Fruit fly (Drosophila melanogaster): ENCODE results near the gene CG13055.
A peak's percentile ranks its signal among the peaks of the same experiment; 100 is the strongest.

Gene CG13055

DNA sequence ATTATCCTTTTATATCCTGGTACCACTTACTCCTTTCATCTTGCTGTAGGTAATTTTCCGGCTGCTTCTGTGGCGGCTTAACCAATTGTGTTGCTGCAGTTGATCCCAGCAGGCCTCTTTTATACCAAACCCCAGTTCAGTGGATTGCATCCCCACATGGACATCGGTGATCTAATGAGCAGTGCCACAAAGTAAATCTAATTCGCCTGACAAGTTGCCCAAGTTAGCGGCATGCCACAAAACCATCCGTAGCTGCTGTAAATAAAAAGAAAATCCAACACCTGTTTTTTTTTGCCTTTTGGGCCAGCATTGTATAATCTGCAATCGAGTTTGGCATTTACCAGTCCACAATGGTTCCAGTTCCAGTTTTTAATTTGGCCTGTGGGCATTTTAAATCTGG, 27.0 kb upstream of the CG13055 start, which contains the start of gene CG13050:
Gene CG13050, minus strand, starts transcription at position 101 of the 400 bp plus-strand sequence.
- TF ChIP-seq psq (optimal IDR thresholded peaks at IDR 0.05) (no peak), usp (GFP tag; optimal IDR thresholded peaks at IDR 0.05) (no peak), Dll (optimal IDR thresholded peaks at IDR 0.05) (no peak), CG8478 (optimal IDR thresholded peaks at IDR 0.05) (no peak), pan (optimal IDR thresholded peaks at IDR 0.05) (no peak), EcR (GFP tag; optimal IDR thresholded peaks at IDR 0.05) (no peak)

- TF ChIP-seq usp (GFP tag; optimal IDR thresholded peaks at IDR 0.05) (no peak), Dll (optimal IDR thresholded peaks at IDR 0.05) (no peak), CG8478 (optimal IDR thresholded peaks at IDR 0.05) (no peak), pan (optimal IDR thresholded peaks at IDR 0.05) (no peak), psq (optimal IDR thresholded peaks at IDR 0.05) (no peak), EcR (GFP tag; optimal IDR thresholded peaks at IDR 0.05) (no peak)
These were observed 25.0 kb upstream of the CG13055 start, which contains the start of gene CG13065 for dm6 chr3L:16277135-16277534. TSS of gene CG13065 (plus strand) at chr3L:16277435.

- TF ChIP-seq usp (GFP tag; optimal IDR thresholded peaks at IDR 0.05), result no peak
- no peak for TF ChIP-seq CG8478 (optimal IDR thresholded peaks at IDR 0.05)
- TF ChIP-seq EcR (GFP tag; optimal IDR thresholded peaks at IDR 0.05), result peak in 1 of 2 experiments; percentile 71
These were observed 23.3 kb upstream of the CG13055 start for dm6 chr3L:16275391-16276017.

dm6 chr3L:16272338-16272959, 20.3 kb upstream of the CG13055 start, which contains the start of gene CG13066:
TSS of gene CG13066 (plus strand) at chr3L:16272909.
- no peak for TF ChIP-seq psq (optimal IDR thresholded peaks at IDR 0.05)
- TF ChIP-seq usp (GFP tag; optimal IDR thresholded peaks at IDR 0.05), result no peak
- TF ChIP-seq EcR (GFP tag; optimal IDR thresholded peaks at IDR 0.05), result no peak
- no peak for TF ChIP-seq Dll (optimal IDR thresholded peaks at IDR 0.05)
- no peak for TF ChIP-seq pan (optimal IDR thresholded peaks at IDR 0.05)
- TF ChIP-seq CG8478 (optimal IDR thresholded peaks at IDR 0.05), result no peak

DNA sequence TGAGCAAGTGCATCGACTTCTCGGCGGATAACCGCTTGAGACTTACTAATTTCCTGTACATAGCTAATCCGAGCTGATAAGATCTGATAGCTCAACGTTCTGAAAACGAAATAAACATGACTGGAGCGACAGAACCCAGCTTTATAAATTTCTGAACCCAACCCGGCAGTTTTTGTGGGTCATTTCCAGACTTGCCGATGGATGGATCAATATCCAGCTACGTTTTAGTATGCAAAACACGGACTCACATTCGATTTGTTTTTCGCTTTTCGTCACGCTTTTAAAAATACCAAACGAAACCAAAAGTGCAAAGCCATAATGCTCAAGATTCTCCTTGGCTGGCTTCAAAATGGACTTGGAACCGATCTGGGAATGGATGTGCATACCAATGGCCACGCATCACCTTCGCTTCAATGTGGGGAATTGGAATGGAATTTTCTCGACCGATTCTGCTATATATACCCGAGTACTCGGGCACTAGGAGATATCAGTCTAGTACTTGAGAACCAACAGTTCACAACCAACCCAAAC, 18.7 kb upstream of the CG13055 start, which contains the start of the genes CG34248 and CG13067:
Gene CG34248, minus strand, starts transcription at position 101 of the 531 bp plus-strand sequence.
Gene CG13067, plus strand, starts transcription at position 481 of the 531 bp plus-strand sequence.
- TF ChIP-seq psq (optimal IDR thresholded peaks at IDR 0.05), result no peak

DNA sequence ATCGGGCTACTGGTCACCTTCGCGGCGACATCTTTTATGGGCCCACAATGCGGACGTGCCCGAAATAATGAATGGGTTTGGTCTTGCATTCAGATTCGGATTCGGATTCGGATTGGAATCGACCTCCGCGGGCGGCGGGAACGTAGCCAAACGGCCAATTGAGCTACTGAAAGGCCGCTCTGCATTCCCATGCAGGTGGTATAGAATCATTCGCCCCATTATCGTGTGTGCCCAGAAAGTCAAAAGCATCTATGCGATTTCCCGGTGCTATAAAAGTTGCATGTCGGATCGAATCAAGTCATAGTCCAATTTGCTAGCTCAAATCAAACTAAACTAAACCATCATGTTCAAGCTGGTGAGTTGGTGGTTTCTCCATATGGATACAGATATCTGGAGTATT, 16.9 kb upstream of the CG13055 start, which contains the start of gene CG13068:
Gene CG13068, plus strand, starts transcription at position 301 of the 400 bp plus-strand sequence.
- TF ChIP-seq psq (optimal IDR thresholded peaks at IDR 0.05), result no peak
- TF ChIP-seq usp (GFP tag; optimal IDR thresholded peaks at IDR 0.05), result no peak
- TF ChIP-seq CG8478 (optimal IDR thresholded peaks at IDR 0.05), result no peak
- TF ChIP-seq Dll (optimal IDR thresholded peaks at IDR 0.05), result no peak
- no peak for TF ChIP-seq pan (optimal IDR thresholded peaks at IDR 0.05)
- no peak for TF ChIP-seq EcR (GFP tag; optimal IDR thresholded peaks at IDR 0.05)

DNA sequence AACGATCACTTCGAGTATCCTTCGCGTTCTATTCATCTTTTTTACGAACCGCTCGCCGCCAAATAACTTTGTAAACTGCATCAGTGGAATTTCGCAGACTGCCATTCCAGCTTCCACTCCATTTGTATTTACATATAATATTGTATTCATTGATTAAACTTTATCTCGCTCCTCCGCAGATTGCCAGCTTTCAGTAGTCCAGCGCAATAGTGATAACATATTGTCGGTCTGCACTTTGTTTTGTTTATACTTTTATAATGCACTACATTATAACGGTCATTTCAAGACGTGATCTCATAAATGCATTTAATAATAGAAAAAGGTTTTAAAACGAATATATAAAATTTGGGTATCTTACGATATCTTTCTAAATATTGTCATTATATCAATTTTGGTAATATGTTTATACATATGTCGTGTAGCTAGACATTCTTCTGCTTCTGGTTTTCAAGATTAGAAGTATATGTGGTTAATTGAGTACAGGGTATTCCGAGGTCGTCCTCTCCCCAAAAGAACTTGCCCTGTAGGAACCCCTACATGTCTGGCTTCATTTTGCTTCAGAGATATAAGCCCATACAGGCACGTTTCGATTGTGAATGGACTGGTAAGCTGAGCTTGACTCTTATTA, 16.1 kb upstream of the CG13055 start, which contains the start of gene CG4950:
Gene CG4950, minus strand, starts transcription at position 51 of the 628 bp plus-strand sequence.
- TF ChIP-seq psq (optimal IDR thresholded peaks at IDR 0.05) (no peak), EcR (GFP tag; optimal IDR thresholded peaks at IDR 0.05) (no peak), usp (GFP tag; optimal IDR thresholded peaks at IDR 0.05) (no peak), CG8478 (optimal IDR thresholded peaks at IDR 0.05) (no peak), pan (optimal IDR thresholded peaks at IDR 0.05) (no peak), Dll (optimal IDR thresholded peaks at IDR 0.05) (no peak)

- TF ChIP-seq pan (optimal IDR thresholded peaks at IDR 0.05) (no peak), CG8478 (optimal IDR thresholded peaks at IDR 0.05) (no peak), EcR (GFP tag; optimal IDR thresholded peaks at IDR 0.05) (no peak), psq (optimal IDR thresholded peaks at IDR 0.05) (no peak), Dll (optimal IDR thresholded peaks at IDR 0.05) (no peak), usp (GFP tag; optimal IDR thresholded peaks at IDR 0.05) (no peak)
These were observed 12.8 kb upstream of the CG13055 start, which contains the start of the genes CG13051 and CG13069 for dm6 chr3L:16265000-16265399. TSS of gene CG13051 (minus strand) at chr3L:16265100. TSS of gene CG13069 (plus strand) at chr3L:16265385.

- TF ChIP-seq psq (optimal IDR thresholded peaks at IDR 0.05) (no peak), Dll (optimal IDR thresholded peaks at IDR 0.05) (no peak), pan (optimal IDR thresholded peaks at IDR 0.05) (no peak), usp (GFP tag; optimal IDR thresholded peaks at IDR 0.05) (no peak), CG8478 (optimal IDR thresholded peaks at IDR 0.05) (no peak), EcR (GFP tag; optimal IDR thresholded peaks at IDR 0.05) (no peak)
These were observed 10.9 kb upstream of the CG13055 start, which contains the start of gene CG13070 for dm6 chr3L:16263043-16263442. TSS of gene CG13070 (plus strand) at chr3L:16263343.

DNA sequence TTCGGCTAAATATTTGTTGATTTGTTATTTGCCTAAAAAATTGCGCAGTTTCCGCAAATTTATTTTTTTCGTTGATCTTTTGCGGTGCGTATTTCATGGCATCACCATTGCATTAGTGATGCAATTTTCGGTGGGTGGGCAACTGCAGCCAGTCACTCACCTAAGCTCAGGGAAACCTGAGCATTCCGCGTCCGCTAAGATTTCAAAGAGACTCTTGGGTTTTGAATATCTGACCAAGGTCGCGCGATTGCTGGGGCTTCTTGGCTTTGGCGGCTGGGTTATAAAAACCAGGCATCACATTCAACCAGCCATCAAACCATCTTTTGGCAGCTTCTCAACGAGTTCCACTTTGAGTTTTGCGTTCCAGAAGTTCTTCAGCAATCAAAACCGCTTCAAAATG, 10.3 kb upstream of the CG13055 start, which contains the start of gene CG13071:
Gene CG13071, plus strand, starts transcription at position 301 of the 400 bp plus-strand sequence.
- TF ChIP-seq pan (optimal IDR thresholded peaks at IDR 0.05), result no peak
- TF ChIP-seq EcR (GFP tag; optimal IDR thresholded peaks at IDR 0.05), result no peak
- no peak for TF ChIP-seq psq (optimal IDR thresholded peaks at IDR 0.05)
- TF ChIP-seq CG8478 (optimal IDR thresholded peaks at IDR 0.05), result no peak
- TF ChIP-seq usp (GFP tag; optimal IDR thresholded peaks at IDR 0.05), result no peak
- no peak for TF ChIP-seq Dll (optimal IDR thresholded peaks at IDR 0.05)

dm6 chr3L:16261505-16261904, 9.3 kb upstream of the CG13055 start, which contains the start of gene CG34247:
TSS of gene CG34247 (minus strand) at chr3L:16261605.
- TF ChIP-seq psq (optimal IDR thresholded peaks at IDR 0.05), result no peak
- TF ChIP-seq EcR (GFP tag; optimal IDR thresholded peaks at IDR 0.05), result no peak
- TF ChIP-seq Dll (optimal IDR thresholded peaks at IDR 0.05), result no peak
- TF ChIP-seq usp (GFP tag; optimal IDR thresholded peaks at IDR 0.05), result no peak
